Worm (Caenorhabditis elegans): ENCODE measurements around the gene W04E12.7.

ce11 chrV:19743305-19743704 lies 5.9 kb upstream of the W04E12.7 start, which contains the start of gene W04E12.4:
- no peak for TF ChIP-seq pqm-1 (tag; optimal IDR thresholded peaks at IDR 0.05)
- TF ChIP-seq mdl-1 (tag; optimal IDR thresholded peaks at IDR 0.05) = no peak
- TF ChIP-seq dve-1 (tag; optimal IDR thresholded peaks at IDR 0.05; ENCODE audit: insufficient read depth) = no peak
- no peak for TF ChIP-seq egl-43 (GFP tag; IDR thresholded peaks at IDR 0.05)
- TF ChIP-seq spr-3 (GFP tag; optimal IDR thresholded peaks at IDR 0.05) = no peak
- TF ChIP-seq snpc-4 (tag; optimal IDR thresholded peaks at IDR 0.05) = no peak
- no peak for TF ChIP-seq zfp-2 (tag; optimal IDR thresholded peaks at IDR 0.05)
- no peak for TF ChIP-seq egl-27 (tag; optimal IDR thresholded peaks at IDR 0.05)
- no peak for TF ChIP-seq nhr-76 (tag; optimal IDR thresholded peaks at IDR 0.05)
- no peak for TF ChIP-seq nhr-11 (tag; optimal IDR thresholded peaks at IDR 0.05)
- TF ChIP-seq ceh-82 (tag; optimal IDR thresholded peaks at IDR 0.05) = no peak
- no peak for TF ChIP-seq nhr-25 (tag; optimal IDR thresholded peaks at IDR 0.05; ENCODE audit: borderline replicate concordance, insufficient read depth)
- TF ChIP-seq pha-4 (GFP tag; IDR thresholded peaks at IDR 0.05) = no peak
- no peak for TF ChIP-seq pha-4 (tag; optimal IDR thresholded peaks at IDR 0.05)
- TF ChIP-seq zag-1 (tag; optimal IDR thresholded peaks at IDR 0.05) = no peak
